Worm (Caenorhabditis elegans) whole organism, young adult: ENCODE data around the gene R05H5.4.

Experiments used
- B0261.1 ChIP-seq: sonication (generic microtip); optimal IDR thresholded peaks from 2 replicates; lab custom pipeline; 2016; ENCODE audit warnings: mild to moderate bottlenecking, missing genetic modification characterization, moderate library complexity, missing compliant biosample characterization
- B0336.3 ChIP-seq: fragments of 200-800 bp; sonication (Bioruptor generic); IDR thresholded peaks from 2 replicates; pipeline ENCODE4 v1.3.6; 2022; ENCODE audit warnings: missing genetic modification characterization, missing compliant biosample characterization
- C17E4.6 ChIP-seq: fragments of 200-800 bp; sonication (Bioruptor generic); IDR thresholded peaks from 2 replicates; pipeline ENCODE4 v1.3.6; 2022; ENCODE audit warnings: missing genetic modification reagents, missing genetic modification characterization, missing compliant biosample characterization
- F22D6.2 ChIP-seq: sonication (generic microtip); optimal IDR thresholded peaks from 2 replicates; lab custom pipeline; 2016; ENCODE audit warnings: mild to moderate bottlenecking, missing genetic modification characterization, missing compliant biosample characterization
- F23B12.7 ChIP-seq: sonication (generic microtip); optimal IDR thresholded peaks from 2 replicates; lab custom pipeline; 2017; ENCODE audit warnings: missing genetic modification characterization, mild to moderate bottlenecking, missing compliant biosample characterization, antibody characterized with exemption, moderate library complexity; ENCODE audit not compliant: insufficient read depth
- F39B2.1 ChIP-seq: fragments of 200-800 bp; sonication (Bioruptor generic); IDR thresholded peaks from 2 replicates; pipeline ENCODE4 v1.3.6; 2022; ENCODE audit warnings: missing genetic modification reagents, missing genetic modification characterization, missing compliant biosample characterization
- F55B11.4 ChIP-seq: sonication (generic microtip); optimal IDR thresholded peaks from 2 replicates; lab custom pipeline; 2016; ENCODE audit warnings: missing compliant biosample characterization, missing genetic modification characterization, borderline replicate concordance; ENCODE audit not compliant: insufficient read depth
- F57C9.4 ChIP-seq: sonication (generic microtip); optimal IDR thresholded peaks from 2 replicates; lab custom pipeline; 2017; ENCODE audit warnings: mild to moderate bottlenecking, missing genetic modification characterization, missing compliant biosample characterization
- T26A5.8 ChIP-seq: sonication (generic microtip); optimal IDR thresholded peaks from 2 replicates; lab custom pipeline; 2016; ENCODE audit warnings: missing genetic modification characterization, missing compliant biosample characterization
- Y67H2A.10 ChIP-seq: fragments of 200-800 bp; sonication (Bioruptor generic); conservative IDR thresholded peaks from 2 replicates; pipeline ENCODE4 v1.3.6; 2022; ENCODE audit warnings: missing genetic modification reagents, missing genetic modification characterization, missing compliant biosample characterization
- ama-1 ChIP-seq, 3 experiments: fragments of 150-350 bp in 1 of 3; sonication (generic microtip) in 2 of 3; optimal IDR thresholded peaks; 2 replicates each; lab custom pipeline; 2014 to 2018; ENCODE audit warnings: missing biosample characterization in 2 of 3, missing genetic modification characterization in 2 of 3, missing genetic modification reagents in 2 of 3
- atf-7 ChIP-seq: sonication (generic microtip); optimal IDR thresholded peaks from 2 replicates; lab custom pipeline; 2017; ENCODE audit warnings: mild to moderate bottlenecking, missing genetic modification characterization, missing compliant biosample characterization
- attf-6 ChIP-seq: fragments of 200-800 bp; sonication (Bioruptor generic); IDR thresholded peaks from 2 replicates; pipeline ENCODE4 v1.3.6; 2022; ENCODE audit warnings: missing genetic modification reagents, missing genetic modification characterization, missing compliant biosample characterization
- bed-1 ChIP-seq: fragments of 200-800 bp; sonication (Bioruptor generic); IDR thresholded peaks from 2 replicates; pipeline ENCODE4 v1.3.6; 2022; ENCODE audit warnings: missing genetic modification reagents, missing genetic modification characterization, missing compliant biosample characterization
- ccch-3 ChIP-seq: fragments of 200-800 bp; sonication (Bioruptor generic); optimal IDR thresholded peaks from 2 replicates; lab custom pipeline; 2018; ENCODE audit warnings: mild to moderate bottlenecking, missing genetic modification characterization, missing compliant biosample characterization
- cebp-2 ChIP-seq: fragments of 200-800 bp; sonication (Bioruptor generic); IDR thresholded peaks from 2 replicates; pipeline ENCODE4 v1.3.6; 2022; ENCODE audit warnings: missing genetic modification characterization, missing compliant biosample characterization
- ceh-27 ChIP-seq: fragments of 200-800 bp; sonication (Bioruptor generic); optimal IDR thresholded peaks from 2 replicates; lab custom pipeline; 2018; ENCODE audit warnings: mild to moderate bottlenecking, missing genetic modification characterization, moderate library complexity, missing compliant biosample characterization
- ceh-79 ChIP-seq: sonication (generic microtip); optimal IDR thresholded peaks from 2 replicates; lab custom pipeline; 2017; ENCODE audit warnings: mild to moderate bottlenecking, missing genetic modification characterization, missing compliant biosample characterization
- ceh-91 ChIP-seq: fragments of 200-800 bp; sonication (Bioruptor generic); IDR thresholded peaks from 2 replicates; pipeline ENCODE4 v1.3.6; 2022; ENCODE audit warnings: missing genetic modification reagents, missing genetic modification characterization, missing compliant biosample characterization
- efl-1 ChIP-seq: fragments of 150-350 bp; optimal IDR thresholded peaks from 2 replicates; lab custom pipeline; 2014; ENCODE audit warnings: missing biosample characterization, missing genetic modification reagents, missing genetic modification characterization
- egl-44 ChIP-seq: fragments of 200-800 bp; sonication (Bioruptor generic); IDR thresholded peaks from 2 replicates; pipeline ENCODE4 v1.3.6; 2022; ENCODE audit warnings: missing genetic modification reagents, missing genetic modification characterization, missing compliant biosample characterization
- him-1 ChIP-seq: sonication (generic microtip); optimal IDR thresholded peaks from 2 replicates; lab custom pipeline; 2016; ENCODE audit warnings: missing genotype, missing genetic modification reagents, missing genetic modification characterization, missing compliant biosample characterization
- hlh-26 ChIP-seq: fragments of 200-800 bp; sonication (Bioruptor generic); conservative IDR thresholded peaks from 2 replicates; pipeline ENCODE4 v1.3.6; 2022; ENCODE audit warnings: missing genetic modification reagents, missing genetic modification characterization, missing compliant biosample characterization
- hmg-1.2 ChIP-seq: fragments of 200-800 bp; sonication (Bioruptor generic); IDR thresholded peaks from 2 replicates; pipeline ENCODE4 v1.3.6; 2022; ENCODE audit warnings: missing genetic modification reagents, missing genetic modification characterization, missing compliant biosample characterization
- hmg-20 ChIP-seq: fragments of 200-800 bp; sonication (Bioruptor generic); IDR thresholded peaks from 2 replicates; pipeline ENCODE4 v1.3.6; 2022; ENCODE audit warnings: missing genetic modification reagents, missing genetic modification characterization, missing compliant biosample characterization
- hsf-1 ChIP-seq: fragments of 200-800 bp; sonication (Bioruptor generic); IDR thresholded peaks from 2 replicates; pipeline ENCODE4 v1.3.6; 2022; ENCODE audit warnings: missing genetic modification reagents, missing genetic modification characterization, missing compliant biosample characterization
- let-526 ChIP-seq: fragments of 200-800 bp; sonication (Bioruptor generic); IDR thresholded peaks from 2 replicates; pipeline ENCODE4 v1.3.6; 2022; ENCODE audit warnings: missing genetic modification reagents, missing genetic modification characterization, missing compliant biosample characterization
- lin-26 ChIP-seq: fragments of 200-800 bp; sonication (Bioruptor generic); IDR thresholded peaks from 2 replicates; pipeline ENCODE4 v1.3.6; 2022; ENCODE audit warnings: missing genetic modification reagents, missing genetic modification characterization, missing compliant biosample characterization
- lsl-1 ChIP-seq: fragments of 200-800 bp; sonication (Bioruptor generic); optimal IDR thresholded peaks from 2 replicates; lab custom pipeline; 2018; ENCODE audit warnings: mild to moderate bottlenecking, missing genetic modification characterization, moderate library complexity, missing compliant biosample characterization
- lsy-27 ChIP-seq: sonication (generic microtip); optimal IDR thresholded peaks from 2 replicates; lab custom pipeline; 2017; ENCODE audit warnings: missing genetic modification characterization, mild to moderate bottlenecking, missing compliant biosample characterization, antibody characterized with exemption, missing genotype, borderline replicate concordance; ENCODE audit not compliant: insufficient read depth
- madf-3 ChIP-seq: fragments of 200-800 bp; sonication (Bioruptor generic); IDR thresholded peaks from 2 replicates; pipeline ENCODE4 v1.3.6; 2022; ENCODE audit warnings: missing genetic modification reagents, missing genetic modification characterization, missing compliant biosample characterization
- mes-4 ChIP-seq: sonication (generic microtip); optimal IDR thresholded peaks from 2 replicates; lab custom pipeline; 2016; ENCODE audit warnings: missing genotype, missing genetic modification characterization, missing compliant biosample characterization
- nfya-1 ChIP-seq: sonication (generic microtip); optimal IDR thresholded peaks from 2 replicates; lab custom pipeline; 2017; ENCODE audit warnings: antibody characterized with exemption, missing compliant biosample characterization, missing genetic modification characterization, borderline replicate concordance; ENCODE audit not compliant: insufficient read depth
- nfya-2 ChIP-seq: fragments of 200-800 bp; sonication (Bioruptor generic); IDR thresholded peaks from 2 replicates; pipeline ENCODE4 v1.3.6; 2022; ENCODE audit warnings: missing genetic modification reagents, missing genetic modification characterization, missing compliant biosample characterization
- nfyb-1 ChIP-seq: fragments of 200-800 bp; sonication (Bioruptor generic); IDR thresholded peaks from 2 replicates; pipeline ENCODE4 v1.3.6; 2022; ENCODE audit warnings: missing genetic modification reagents, missing genetic modification characterization, missing compliant biosample characterization
- nhr-120 ChIP-seq: fragments of 200-800 bp; sonication (Bioruptor generic); IDR thresholded peaks from 2 replicates; pipeline ENCODE4 v1.3.6; 2022; ENCODE audit warnings: missing genetic modification characterization, missing compliant biosample characterization
- nhr-90 ChIP-seq: sonication (generic microtip); optimal IDR thresholded peaks from 2 replicates; lab custom pipeline; 2016; ENCODE audit warnings: missing genotype, mild to moderate bottlenecking, missing genetic modification characterization, missing compliant biosample characterization
- pbrm-1 ChIP-seq: fragments of 200-800 bp; sonication (Bioruptor generic); IDR thresholded peaks from 2 replicates; pipeline ENCODE4 v1.3.6; 2022; ENCODE audit warnings: missing genetic modification reagents, missing genetic modification characterization, missing compliant biosample characterization
- pha-4 ChIP-seq: fragments of 150-350 bp; sonication (generic microtip); optimal IDR thresholded peaks from 2 replicates; lab custom pipeline; 2014; ENCODE audit warnings: missing biosample characterization, missing genetic modification reagents, missing genetic modification characterization
- rcor-1 ChIP-seq: fragments of 200-800 bp; sonication (Bioruptor generic); IDR thresholded peaks from 2 replicates; pipeline ENCODE4 v1.3.6; 2022; ENCODE audit warnings: missing genetic modification reagents, missing genetic modification characterization, missing compliant biosample characterization
- repo-1 ChIP-seq: sonication (generic microtip); optimal IDR thresholded peaks from 2 replicates; lab custom pipeline; 2017; ENCODE audit warnings: mild to moderate bottlenecking, missing genetic modification characterization, missing compliant biosample characterization
- snpc-3.4 ChIP-seq: sonication (generic microtip); optimal IDR thresholded peaks from 2 replicates; lab custom pipeline; 2017; ENCODE audit warnings: missing genetic modification characterization, mild to moderate bottlenecking, missing compliant biosample characterization, antibody characterized with exemption, moderate library complexity, missing genotype, missing genetic modification reagents
- somi-1 ChIP-seq: fragments of 200-800 bp; sonication (Bioruptor generic); optimal IDR thresholded peaks from 2 replicates; lab custom pipeline; 2018; ENCODE audit warnings: mild to moderate bottlenecking, missing genetic modification characterization, missing compliant biosample characterization
- tlf-1 ChIP-seq: fragments of 200-800 bp; sonication (Bioruptor generic); optimal IDR thresholded peaks from 2 replicates; lab custom pipeline; 2018; ENCODE audit warnings: mild to moderate bottlenecking, missing genetic modification characterization, missing compliant biosample characterization
- ztf-18 ChIP-seq: sonication (generic microtip); optimal IDR thresholded peaks from 2 replicates; lab custom pipeline; 2016; ENCODE audit warnings: missing genotype, mild to moderate bottlenecking, missing genetic modification characterization, missing compliant biosample characterization

The R05H5.4 gene

DNA sequence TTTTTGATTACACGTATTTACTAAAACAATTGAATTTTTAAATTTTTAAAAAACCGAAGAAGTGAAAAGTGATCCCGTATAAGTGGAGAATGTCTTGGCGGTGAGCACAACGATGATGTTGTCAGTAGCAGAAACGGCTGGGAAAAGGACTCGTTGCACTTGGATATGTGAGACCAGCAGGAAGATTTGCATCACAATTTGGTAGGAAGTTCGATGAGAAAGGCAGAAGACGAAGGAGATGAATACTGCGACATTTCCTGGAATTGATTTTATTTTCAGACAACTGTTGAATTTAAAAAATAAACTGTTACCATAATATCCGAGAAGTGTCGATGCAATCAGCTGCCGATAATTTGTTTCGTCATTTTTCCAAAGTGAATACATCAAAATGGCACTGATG is at the start of gene R05H5.4:
TSS of gene R05H5.4 (minus strand) at position 101 of the 400 bp plus-strand sequence.
- TF ChIP-seq madf-3 (0 out of 2 replicates have a peak, but pooled peaks have one; percentile 33), cebp-2 (no peak)

DNA sequence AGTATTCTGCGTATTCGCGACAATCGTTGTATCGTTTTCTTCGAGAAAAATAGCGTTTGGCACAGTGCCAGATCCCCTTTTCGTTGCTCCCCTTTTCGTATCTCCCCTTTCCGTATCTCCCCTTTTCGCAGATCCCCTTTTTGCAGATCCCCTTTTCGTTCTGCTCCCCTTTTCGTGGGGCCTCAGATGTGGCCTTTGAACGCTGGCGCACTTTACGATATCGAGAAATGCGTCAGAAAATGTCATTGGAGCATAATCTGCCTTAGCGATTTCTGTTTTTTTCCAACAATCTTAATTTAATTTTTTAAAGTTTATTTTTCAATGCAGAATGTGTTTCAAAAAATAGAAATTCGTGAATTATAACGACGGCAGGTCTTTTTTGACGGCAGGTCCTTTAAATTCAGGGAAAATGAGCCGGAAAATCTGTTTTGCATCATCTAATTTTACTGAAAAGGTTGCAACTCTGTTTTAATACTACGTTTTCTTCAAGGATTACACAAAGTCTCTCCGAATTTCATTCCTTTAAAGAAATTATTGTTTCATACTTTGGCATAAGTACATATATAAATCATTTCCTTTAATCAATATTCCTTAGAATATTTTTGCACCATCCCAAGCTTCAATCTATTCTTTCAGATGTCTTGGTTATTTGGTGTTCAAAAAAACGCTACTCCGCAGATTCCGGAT is 48.7 kb upstream of the R05H5.4 start, which contains the start of gene atad-3:
TSS of gene atad-3 (plus strand) at position 637 of the 687 bp plus-strand sequence.
- peak; percentile 95 for TF ChIP-seq lin-26
- peak; percentile 66 for TF ChIP-seq lsl-1
- peak; percentile 34 for TF ChIP-seq F23B12.7 (tag; lab: Kevin White, UChicago)
- TF ChIP-seq pbrm-1 (GFP tag; lab: Robert Waterston, UW) = peak; percentile 98
- no peak for TF ChIP-seq ama-1 (optimal IDR thresholded peaks at IDR 0.05; lab: Kevin White, UChicago)
- no peak for TF ChIP-seq ama-1 (GFP tag; optimal IDR thresholded peaks at IDR 0.05; lab: Kevin White, UChicago)
- TF ChIP-seq F55B11.4 (tag; lab: Kevin White, UChicago) = no peak
- no peak for TF ChIP-seq F57C9.4 (tag; lab: Kevin White, UChicago)
- TF ChIP-seq nfya-2 (GFP tag; lab: Robert Waterston, UW) = no peak
- TF ChIP-seq ccch-3 (GFP tag; lab: Kevin White, UChicago) = peak; percentile 40
- peak; percentile 68 for TF ChIP-seq efl-1
- TF ChIP-seq repo-1 (tag; lab: Kevin White, UChicago) = no peak
- no peak for TF ChIP-seq him-1
- peak; percentile 63; the same call in 1 of the 2 replicates for TF ChIP-seq attf-6 (GFP tag; lab: Robert Waterston, UW)
- TF ChIP-seq C17E4.6 (GFP tag; lab: Robert Waterston, UW) = peak; percentile 90
- no peak for TF ChIP-seq lsy-27
- no peak for TF ChIP-seq snpc-3.4 (tag; lab: Kevin White, UChicago)
- peak; percentile 95 for TF ChIP-seq Y67H2A.10 (GFP tag; lab: Robert Waterston, UW)
- peak; percentile 80; the same call in 1 of the 2 replicates for TF ChIP-seq hsf-1 (GFP tag; lab: Robert Waterston, UW)
- TF ChIP-seq bed-1 (GFP tag; lab: Robert Waterston, UW) = no peak
- TF ChIP-seq rcor-1 (GFP tag; lab: Robert Waterston, UW) = peak; percentile 97
- TF ChIP-seq atf-7 (tag; lab: Kevin White, UChicago) = peak; percentile 64
- TF ChIP-seq F22D6.2 (tag; lab: Kevin White, UChicago) = peak; percentile 9
- TF ChIP-seq B0261.1 = peak; percentile 10
- peak; percentile 98 for TF ChIP-seq ztf-18 (tag; lab: Kevin White, UChicago)
- no peak for TF ChIP-seq mes-4
- peak; percentile 68; the same call in 1 of the 2 replicates for TF ChIP-seq cebp-2
- TF ChIP-seq hlh-26 = no peak
- TF ChIP-seq pha-4 (tag; lab: Kevin White, UChicago) = no peak
- peak; percentile 93 for TF ChIP-seq ceh-91 (GFP tag; lab: Robert Waterston, UW)
- peak; percentile 65 for TF ChIP-seq tlf-1
- TF ChIP-seq ceh-79 (tag; lab: Kevin White, UChicago) = no peak
- peak; percentile 37 for TF ChIP-seq nhr-90
- TF ChIP-seq F39B2.1 = no peak
- TF ChIP-seq egl-44 (GFP tag; lab: Robert Waterston, UW) = peak; percentile 85
- TF ChIP-seq nhr-120 (GFP tag; lab: Robert Waterston, UW) = no peak
- peak; percentile 78 for TF ChIP-seq hmg-1.2 (GFP tag; lab: Robert Waterston, UW)
- TF ChIP-seq let-526 (GFP tag; lab: Robert Waterston, UW) = peak; percentile 95
- peak; percentile 87 for TF ChIP-seq hmg-20 (GFP tag; lab: Robert Waterston, UW)
- TF ChIP-seq nfya-1 (tag; lab: Kevin White, UChicago) = no peak
- TF ChIP-seq B0336.3 (GFP tag; lab: Robert Waterston, UW) = peak; percentile 70; the same call in 1 of the 2 replicates
- peak; percentile 95 for TF ChIP-seq nfyb-1 (GFP tag; lab: Robert Waterston, UW)
- TF ChIP-seq ceh-27 = peak; percentile 94
- TF ChIP-seq somi-1 (GFP tag; lab: Kevin White, UChicago) = peak; percentile 77
- no peak for TF ChIP-seq T26A5.8 (tag; lab: Kevin White, UChicago)
